Worm (Caenorhabditis elegans) whole organism, L3 larva: ENCODE data around the gene H35N09.1.
A peak's percentile ranks its signal among the peaks of the same experiment; 100 is the strongest.
"Not testable (repeated sequence)": the region's sequence is repeated elsewhere in the genome, so short reads cannot be mapped to it uniquely, and the experiment has no call there.

Experiments
- R02D3.7 ChIP-seq: fragments of 150-350 bp; optimal IDR thresholded peaks from 2 replicates; lab custom pipeline; 2014; ENCODE audit warnings: missing biosample characterization, missing genetic modification characterization
- ZK546.5 ChIP-seq: sonication (generic microtip); optimal IDR thresholded peaks from 2 replicates; lab custom pipeline; 2017; ENCODE audit warnings: missing biosample characterization, missing genetic modification characterization
- ceh-16 ChIP-seq: sonication (generic microtip); optimal IDR thresholded peaks from 2 replicates; lab custom pipeline; 2017; ENCODE audit warnings: missing biosample characterization, missing genetic modification characterization
- ceh-28 ChIP-seq: fragments of 150-350 bp; optimal IDR thresholded peaks from 2 replicates; lab custom pipeline; 2014; ENCODE audit warnings: missing biosample characterization, missing genetic modification reagents, missing genetic modification characterization
- ceh-82 ChIP-seq: fragments of 150-350 bp; optimal IDR thresholded peaks from 2 replicates; lab custom pipeline; 2014; ENCODE audit warnings: missing biosample characterization, missing genetic modification characterization
- ceh-9 ChIP-seq: sonication (generic microtip); optimal IDR thresholded peaks from 2 replicates; lab custom pipeline; 2018; ENCODE audit warnings: missing biosample characterization, missing genetic modification characterization
- daf-12 ChIP-seq: fragments of 150-350 bp; optimal IDR thresholded peaks from 2 replicates; lab custom pipeline; 2014; ENCODE audit warnings: missing biosample characterization, missing genetic modification reagents, missing genetic modification characterization
- egl-27 ChIP-seq: sonication (generic microtip); optimal IDR thresholded peaks from 4 replicates; lab custom pipeline; 2017; ENCODE audit warnings: missing biosample characterization, missing genetic modification reagents, missing genetic modification characterization
- elt-1 ChIP-seq: fragments of 150-350 bp; optimal IDR thresholded peaks from 2 replicates; lab custom pipeline; 2014; ENCODE audit warnings: missing biosample characterization, missing genetic modification characterization
- elt-2 ChIP-seq: sonication (generic microtip); optimal IDR thresholded peaks from 2 replicates; lab custom pipeline; 2016; ENCODE audit warnings: missing genetic modification reagents, mild to moderate bottlenecking, missing genetic modification characterization, missing compliant biosample characterization
- elt-3 ChIP-seq, 3 experiments: fragments of 150-350 bp in 1 of 3; sonication (generic microtip) in 2 of 3; optimal IDR thresholded peaks; 2 replicates in 2 of 3; 4 replicates in 1 of 3; lab custom pipeline; 2014 to 2017; ENCODE audit warnings: missing biosample characterization in 3 of 3, missing genetic modification characterization in 3 of 3
- eor-1 ChIP-seq, 2 experiments: fragments of 150-350 bp; optimal IDR thresholded peaks; 2 replicates each; lab custom pipeline; 2014 to 2018; ENCODE audit warnings: missing biosample characterization in 2 of 2, missing genetic modification characterization in 2 of 2
- fkh-10 ChIP-seq: sonication (generic microtip); optimal IDR thresholded peaks from 2 replicates; lab custom pipeline; 2017; ENCODE audit warnings: missing biosample characterization, missing genetic modification reagents, missing genetic modification characterization
- fos-1 ChIP-seq: fragments of 150-350 bp; optimal IDR thresholded peaks from 2 replicates; lab custom pipeline; 2014; ENCODE audit warnings: missing biosample characterization, missing genetic modification characterization
- hmg-11 ChIP-seq: sonication (generic microtip); optimal IDR thresholded peaks from 2 replicates; lab custom pipeline; 2016; ENCODE audit warnings: missing genetic modification characterization, missing compliant biosample characterization
- jun-1 ChIP-seq: fragments of 150-350 bp; optimal IDR thresholded peaks from 2 replicates; lab custom pipeline; 2014; ENCODE audit warnings: missing biosample characterization, missing genetic modification reagents, missing genetic modification characterization
- lin-39 ChIP-seq: fragments of 150-350 bp; optimal IDR thresholded peaks from 2 replicates; lab custom pipeline; 2018; ENCODE audit warnings: missing biosample characterization, missing genetic modification reagents, missing genetic modification characterization
- mdl-1 ChIP-seq: fragments of 150-350 bp; optimal IDR thresholded peaks from 2 replicates; lab custom pipeline; 2014; ENCODE audit warnings: missing biosample characterization, missing genetic modification characterization
- nfya-1 ChIP-seq: sonication (generic microtip); optimal IDR thresholded peaks from 2 replicates; lab custom pipeline; 2017; ENCODE audit warnings: missing genetic modification characterization, mild to moderate bottlenecking, missing compliant biosample characterization, antibody characterized with exemption, moderate library complexity; ENCODE audit not compliant: insufficient read depth
- nhr-11 ChIP-seq: fragments of 150-350 bp; optimal IDR thresholded peaks from 2 replicates; lab custom pipeline; 2014; ENCODE audit warnings: missing biosample characterization, missing genetic modification characterization
- nhr-12 ChIP-seq: fragments of 150-350 bp; optimal IDR thresholded peaks from 2 replicates; lab custom pipeline; 2014; ENCODE audit warnings: missing biosample characterization, missing genetic modification characterization
- nhr-23 ChIP-seq: fragments of 150-350 bp; optimal IDR thresholded peaks from 2 replicates; lab custom pipeline; 2014; ENCODE audit warnings: missing biosample characterization, missing genetic modification reagents, missing genetic modification characterization
- nhr-237 ChIP-seq: fragments of 150-350 bp; optimal IDR thresholded peaks from 2 replicates; lab custom pipeline; 2014; ENCODE audit warnings: missing biosample characterization, missing genetic modification characterization
- nhr-25 ChIP-seq: sonication (generic microtip); optimal IDR thresholded peaks from 2 replicates; lab custom pipeline; 2017; ENCODE audit warnings: missing biosample characterization, missing genetic modification characterization
- nhr-43 ChIP-seq: sonication (generic microtip); optimal IDR thresholded peaks from 2 replicates; lab custom pipeline; 2016; ENCODE audit warnings: mild to moderate bottlenecking, missing genetic modification characterization, missing compliant biosample characterization; ENCODE audit not compliant: poor library complexity, severe bottlenecking
- nhr-67 ChIP-seq: fragments of 150-350 bp; optimal IDR thresholded peaks from 2 replicates; lab custom pipeline; 2014; ENCODE audit warnings: missing biosample characterization, missing genetic modification characterization
- pha-4 ChIP-seq: fragments of 150-350 bp; optimal IDR thresholded peaks from 2 replicates; lab custom pipeline; 2014; ENCODE audit warnings: missing biosample characterization, missing genetic modification reagents, missing genetic modification characterization
- pqm-1 ChIP-seq: fragments of 150-350 bp; optimal IDR thresholded peaks from 2 replicates; lab custom pipeline; 2017; ENCODE audit warnings: missing biosample characterization, missing genetic modification characterization, inconsistent platforms
- sea-2 ChIP-seq: fragments of 150-350 bp; sonication (generic microtip); optimal IDR thresholded peaks from 4 replicates; lab custom pipeline; 2014; ENCODE audit warnings: missing biosample characterization, missing genetic modification reagents, missing genetic modification characterization
- skn-1 ChIP-seq: fragments of 150-350 bp; optimal IDR thresholded peaks from 2 replicates; lab custom pipeline; 2014; ENCODE audit warnings: missing biosample characterization, missing genetic modification characterization
- snpc-4 ChIP-seq: fragments of 150-350 bp; optimal IDR thresholded peaks from 2 replicates; lab custom pipeline; 2014; ENCODE audit warnings: missing biosample characterization, missing genetic modification characterization
- tbx-2 ChIP-seq: sonication (generic microtip); optimal IDR thresholded peaks from 2 replicates; lab custom pipeline; 2016; ENCODE audit warnings: mild to moderate bottlenecking, missing genetic modification characterization, missing compliant biosample characterization
- unc-39 ChIP-seq: sonication (generic microtip); optimal IDR thresholded peaks from 4 replicates; lab custom pipeline; 2017; ENCODE audit warnings: missing biosample characterization, missing genetic modification characterization
- zag-1 ChIP-seq: fragments of 150-350 bp; optimal IDR thresholded peaks from 2 replicates; lab custom pipeline; 2014; ENCODE audit warnings: missing biosample characterization, missing genetic modification characterization
- ztf-11 ChIP-seq: fragments of 150-350 bp; optimal IDR thresholded peaks from 2 replicates; lab custom pipeline; 2014; ENCODE audit warnings: missing biosample characterization, missing genetic modification characterization

Gene H35N09.1

ce11 chrX:8610606-8611005 is 5.5 kb downstream of the H35N09.1 start, which contains the start of gene K01A12.4:
K01A12.4 (plus strand) TSS chrX:8610906.
- not testable (repeated sequence) for TF ChIP-seq nhr-237 (tag; lab: Kevin White, UChicago); elt-1 (tag; lab: Kevin White, UChicago); fos-1

ce11 chrX:8612278-8612677 is 7.1 kb downstream of the H35N09.1 start:
- peak; percentile 63 for TF ChIP-seq nhr-11 (tag; lab: Kevin White, UChicago)
- TF ChIP-seq ceh-28 (tag; lab: Kevin White, UChicago): no peak
- TF ChIP-seq sea-2 (GFP tag; lab: Kevin White, UChicago): no peak
- TF ChIP-seq ceh-16 (tag; lab: Kevin White, UChicago): no peak
- TF ChIP-seq tbx-2 (tag; lab: Kevin White, UChicago): no peak

ce11 chrX:8613053-8613452 is 7.9 kb downstream of the H35N09.1 start, which contains the start of gene K01A12.2:
K01A12.2 (plus strand) TSS chrX:8613353.
- no peak for TF ChIP-seq ceh-82 (tag; lab: Kevin White, UChicago)
- no peak for TF ChIP-seq nfya-1
- no peak for TF ChIP-seq elt-2 (tag; lab: Kevin White, UChicago)
- no peak for TF ChIP-seq ceh-28 (tag; lab: Kevin White, UChicago)
- no peak for TF ChIP-seq fkh-10 (GFP tag; lab: Kevin White, UChicago)
- TF ChIP-seq R02D3.7 (tag; lab: Kevin White, UChicago): no peak
- TF ChIP-seq elt-3 (tag; optimal IDR thresholded peaks at IDR 0.05; lab: Kevin White, UChicago): no peak
- no peak for TF ChIP-seq snpc-4 (tag; lab: Kevin White, UChicago)
- TF ChIP-seq elt-1 (tag; lab: Kevin White, UChicago): no peak
- no peak for TF ChIP-seq nhr-67 (tag; lab: Kevin White, UChicago)
- TF ChIP-seq ztf-11 (tag; lab: Kevin White, UChicago): no peak
- no peak for TF ChIP-seq pqm-1 (tag; lab: Kevin White, UChicago)
- no peak for TF ChIP-seq nhr-12
- TF ChIP-seq nhr-23: no peak
- TF ChIP-seq skn-1 (tag; lab: Kevin White, UChicago): no peak

ce11 chrX:8623840-8624591 is 18.9 kb downstream of the H35N09.1 start:
- TF ChIP-seq ceh-16 (tag; lab: Kevin White, UChicago): no peak
- TF ChIP-seq lin-39: peak; percentile 47
- TF ChIP-seq skn-1 (tag; lab: Kevin White, UChicago): no peak
- no peak for TF ChIP-seq zag-1 (tag; lab: Kevin White, UChicago)
- no peak for TF ChIP-seq elt-1 (tag; lab: Kevin White, UChicago)
- peak; percentile 49 for TF ChIP-seq nhr-43 (tag; lab: Kevin White, UChicago)
- TF ChIP-seq elt-2 (tag; lab: Kevin White, UChicago): peak; percentile 21
- no peak for TF ChIP-seq ceh-9
- TF ChIP-seq hmg-11 (tag; lab: Kevin White, UChicago): peak; percentile 53
- no peak for TF ChIP-seq pqm-1 (tag; lab: Kevin White, UChicago)
- peak; percentile 8 for TF ChIP-seq ceh-28 (tag; lab: Kevin White, UChicago)
- TF ChIP-seq nhr-25 (tag; lab: Kevin White, UChicago): peak; percentile 46
- TF ChIP-seq fos-1: no peak
- peak; percentile 50 for TF ChIP-seq egl-27 (tag; lab: Kevin White, UChicago)
- TF ChIP-seq nhr-237 (tag; lab: Kevin White, UChicago): no peak
- peak; percentile 40 for TF ChIP-seq nfya-1
- TF ChIP-seq unc-39: no peak
- TF ChIP-seq jun-1 (tag; lab: Kevin White, UChicago): no peak
- TF ChIP-seq pha-4 (tag; lab: Kevin White, UChicago): peak; percentile 20
- TF ChIP-seq snpc-4 (tag; lab: Kevin White, UChicago): no peak
- no peak for TF ChIP-seq mdl-1 (tag; lab: Kevin White, UChicago)
- no peak for TF ChIP-seq ZK546.5 (tag; lab: Kevin White, UChicago)
- peak; percentile 63 for TF ChIP-seq tbx-2 (tag; lab: Kevin White, UChicago)
- TF ChIP-seq eor-1 (tag; optimal IDR thresholded peaks at IDR 0.05; lab: Kevin White, UChicago): no peak
- no peak for TF ChIP-seq nhr-11 (tag; lab: Kevin White, UChicago)
- TF ChIP-seq daf-12 (tag; lab: Kevin White, UChicago): no peak
- no peak for TF ChIP-seq nhr-12
- no peak for TF ChIP-seq ztf-11 (tag; lab: Kevin White, UChicago)
